Fruit fly (Drosophila melanogaster): ENCODE measurements around the gene mRpL48.

- no peak for TF ChIP-seq CTCF (optimal IDR thresholded peaks at IDR 0.05)
- TF ChIP-seq CG8478 (optimal IDR thresholded peaks at IDR 0.05), result no peak
Observed at dm6 chr2L:1740095-1740494, 29.8 kb downstream of the mRpL48 start.

Data from S2 (cell line).